Worm (Caenorhabditis elegans): ENCODE data around the gene C54F6.3.

Gene C54F6.3

DNA sequence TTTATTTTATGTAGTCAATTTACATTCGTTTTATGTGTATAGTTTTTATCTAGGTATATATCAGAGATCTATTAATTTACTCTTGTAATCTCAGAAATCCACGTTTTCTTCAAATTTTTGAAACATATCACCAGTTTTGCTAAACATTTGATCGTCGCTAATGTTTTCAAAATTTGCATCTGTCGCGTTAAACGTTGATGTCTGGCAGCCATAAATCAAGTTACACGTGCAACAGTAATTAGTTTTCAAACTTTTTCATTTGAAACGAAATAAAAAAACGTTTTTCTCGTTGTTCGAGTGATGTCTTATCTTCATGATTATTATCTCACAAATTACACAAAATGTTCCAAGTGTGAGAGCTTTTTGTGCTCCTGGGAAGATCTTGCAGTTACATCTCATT lies 35.6 kb upstream of the C54F6.3 start, which contains the start of gene srh-79:
TSS of gene srh-79 (plus strand) at position 301 of the 400 bp plus-strand sequence.
- TF ChIP-seq tbx-2 (tag; optimal IDR thresholded peaks at IDR 0.05) (no peak), ces-1 (GFP tag; optimal IDR thresholded peaks at IDR 0.05) (no peak), nhr-19 (GFP tag; conservative IDR thresholded peaks at IDR 0.05) (no peak), pag-3 (tag; optimal IDR thresholded peaks at IDR 0.05; ENCODE audit: borderline replicate concordance, insufficient read depth) (no peak), C04F5.9 (tag; optimal IDR thresholded peaks at IDR 0.05) (no peak), ztf-4 (tag; optimal IDR thresholded peaks at IDR 0.05) (no peak), lin-15B (tag; optimal IDR thresholded peaks at IDR 0.05) (no peak), F16B12.6 (tag; optimal IDR thresholded peaks at IDR 0.05) (no peak), nhr-20 (tag; optimal IDR thresholded peaks at IDR 0.05) (no peak), vab-15 (tag; optimal IDR thresholded peaks at IDR 0.05) (no peak), elt-2 (tag; optimal IDR thresholded peaks at IDR 0.05) (no peak), mab-9 (GFP tag; IDR thresholded peaks at IDR 0.05) (no peak), lin-14 (GFP tag; optimal IDR thresholded peaks at IDR 0.05) (no peak)

ce11 chrV:7501194-7501593 lies 31.9 kb upstream of the C54F6.3 start:
- TF ChIP-seq hlh-4 (tag; optimal IDR thresholded peaks at IDR 0.05) (peak; percentile 96), nhr-47 (tag; optimal IDR thresholded peaks at IDR 0.05) (peak; percentile 25), ceh-82 (tag; optimal IDR thresholded peaks at IDR 0.05) (no peak), nhr-71 (tag; optimal IDR thresholded peaks at IDR 0.05) (peak; percentile 40), ets-5 (GFP tag; IDR thresholded peaks at IDR 0.05) (no peak)

DNA sequence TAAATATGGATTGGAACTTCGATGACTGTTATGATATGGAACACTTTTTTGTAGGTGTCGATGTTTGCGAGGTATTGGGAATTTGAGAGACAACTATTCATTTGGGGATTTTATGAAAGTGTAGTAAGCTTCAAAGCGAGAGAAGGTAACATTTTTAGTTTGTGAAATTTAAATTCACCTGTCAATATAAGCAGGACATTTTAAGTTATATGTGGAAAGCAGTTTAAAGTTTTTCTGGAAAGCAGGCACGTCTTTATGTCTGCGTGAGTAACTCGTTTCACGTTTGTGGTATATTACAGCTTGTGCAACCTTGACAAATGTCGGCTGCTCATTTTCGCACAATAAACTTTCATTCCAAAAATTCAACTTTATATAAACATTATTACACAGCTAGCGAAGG lies 28.8 kb upstream of the C54F6.3 start, which contains the start of gene srh-229:
TSS of gene srh-229 (minus strand) at position 101 of the 400 bp plus-strand sequence.
- TF ChIP-seq ces-1 (GFP tag; optimal IDR thresholded peaks at IDR 0.05) (no peak), C34B4.2 (tag; optimal IDR thresholded peaks at IDR 0.05) (no peak), tlp-1 (tag; optimal IDR thresholded peaks at IDR 0.05) (no peak), zag-1 (tag; optimal IDR thresholded peaks at IDR 0.05) (no peak), sox-4 (tag; optimal IDR thresholded peaks at IDR 0.05) (no peak), nhr-84 (tag; optimal IDR thresholded peaks at IDR 0.05) (no peak), efl-3 (GFP tag; optimal IDR thresholded peaks at IDR 0.05) (no peak), sptf-1 (tag; optimal IDR thresholded peaks at IDR 0.05) (no peak), lin-35 (GFP tag; optimal IDR thresholded peaks at IDR 0.05) (no peak), ceh-90 (tag; optimal IDR thresholded peaks at IDR 0.05) (no peak), skn-1 (tag; optimal IDR thresholded peaks at IDR 0.05) (no peak), nhr-85 (tag) (no peak), aly-2 (tag; optimal IDR thresholded peaks at IDR 0.05) (no peak), lin-13 (GFP tag; optimal IDR thresholded peaks at IDR 0.05) (no peak), fkh-8 (tag; optimal IDR thresholded peaks at IDR 0.05) (no peak), pqm-1 (tag; optimal IDR thresholded peaks at IDR 0.05) (no peak), mep-1 (tag; optimal IDR thresholded peaks at IDR 0.05) (no peak), mab-9 (GFP tag; IDR thresholded peaks at IDR 0.05) (no peak), nhr-90 (tag; optimal IDR thresholded peaks at IDR 0.05; ENCODE audit: poor library complexity) (no peak)

- TF ChIP-seq unc-130 (tag; optimal IDR thresholded peaks at IDR 0.05) (no peak), ceh-88 (GFP tag; IDR thresholded peaks at IDR 0.05) (no peak), fkh-10 (GFP tag; optimal IDR thresholded peaks at IDR 0.05) (no peak), irx-1 (tag; optimal IDR thresholded peaks at IDR 0.05) (no peak), mef-2 (tag; optimal IDR thresholded peaks at IDR 0.05) (no peak), grh-1 (GFP tag; IDR thresholded peaks at IDR 0.05) (no peak), ama-1 (optimal IDR thresholded peaks at IDR 0.05) (no peak), nhr-77 (tag; optimal IDR thresholded peaks at IDR 0.05) (no peak), egl-27 (tag; optimal IDR thresholded peaks at IDR 0.05) (no peak), sptf-1 (tag; optimal IDR thresholded peaks at IDR 0.05) (no peak), pag-3 (tag; optimal IDR thresholded peaks at IDR 0.05; ENCODE audit: borderline replicate concordance, insufficient read depth) (no peak), nhr-28 (tag; optimal IDR thresholded peaks at IDR 0.05) (no peak), rnt-1 (tag; optimal IDR thresholded peaks at IDR 0.05) (peak; percentile 35), Y116A8C.19 (tag; optimal IDR thresholded peaks at IDR 0.05; ENCODE audit: borderline replicate concordance) (no peak), C34B4.2 (tag; optimal IDR thresholded peaks at IDR 0.05) (no peak), nhr-84 (tag; optimal IDR thresholded peaks at IDR 0.05) (no peak), mdl-1 (tag; optimal IDR thresholded peaks at IDR 0.05) (peak in 1 of 2 experiments; percentile 2), efl-3 (GFP tag; optimal IDR thresholded peaks at IDR 0.05) (no peak), ces-1 (GFP tag; optimal IDR thresholded peaks at IDR 0.05) (no peak), nhr-71 (tag; optimal IDR thresholded peaks at IDR 0.05) (peak; percentile 20), nhr-20 (tag; optimal IDR thresholded peaks at IDR 0.05) (peak; percentile 10), lin-39 (tag; optimal IDR thresholded peaks at IDR 0.05) (no peak)
Observed at ce11 chrV:7506207-7506606, 26.8 kb upstream of the C54F6.3 start.
